Fruit fly (Drosophila melanogaster) whole organism, embryonic: Measurements from ENCODE around the gene Abl.

Source experiments
- Aef1 ChIP-seq: fragments of 200-800 bp; sonication (Bioruptor generic); IDR thresholded peaks from 3 replicates; pipeline ENCODE4 v1.3.6; 2022; ENCODE audit warnings: missing biosample characterization, missing genetic modification characterization
- Asciz ChIP-seq: fragments of 200-800 bp; sonication (Bioruptor generic); optimal IDR thresholded peaks from 2 replicates; lab custom pipeline; 2017; ENCODE audit warnings: missing biosample characterization, mild to moderate bottlenecking, missing genetic modification characterization, missing genetic modification reagents
- BtbVII ChIP-seq: fragments of 200-800 bp; sonication (Bioruptor generic); optimal IDR thresholded peaks from 3 replicates; lab custom pipeline; 2017; ENCODE audit warnings: missing biosample characterization, mild to moderate bottlenecking, missing genetic modification characterization
- CG10209 ChIP-seq: fragments of 200-800 bp; sonication (Bioruptor generic); optimal IDR thresholded peaks from 3 replicates; lab custom pipeline; 2017; ENCODE audit warnings: missing biosample characterization, mild to moderate bottlenecking, missing genetic modification characterization, missing genetic modification reagents
- CG1233 ChIP-seq: fragments of 200-800 bp; sonication (Bioruptor generic); optimal IDR thresholded peaks from 4 replicates; lab custom pipeline; 2018; ENCODE audit warnings: missing biosample characterization, mild to moderate bottlenecking, missing genetic modification characterization
- CG13424 ChIP-seq: fragments of 200-800 bp; sonication (Bioruptor generic); optimal IDR thresholded peaks from 2 replicates; lab custom pipeline; 2019; ENCODE audit warnings: missing biosample characterization, mild to moderate bottlenecking, missing genetic modification characterization, moderate library complexity
- CG13775 ChIP-seq: fragments of 200-800 bp; sonication (Bioruptor generic); optimal IDR thresholded peaks from 3 replicates; lab custom pipeline; 2017; ENCODE audit warnings: missing biosample characterization, mild to moderate bottlenecking, missing genetic modification characterization
- CG14860 ChIP-seq: fragments of 200-800 bp; sonication (Bioruptor generic); IDR thresholded peaks from 3 replicates; pipeline ENCODE4 v1.3.6; 2022; ENCODE audit warnings: missing biosample characterization, missing genetic modification characterization; ENCODE audit not compliant: partially characterized antibody
- CG15696 ChIP-seq: fragments of 200-800 bp; sonication (Bioruptor generic); optimal IDR thresholded peaks from 2 replicates; lab custom pipeline; 2019; ENCODE audit warnings: missing biosample characterization, mild to moderate bottlenecking, missing genetic modification characterization, moderate library complexity
- CG17385 ChIP-seq: fragments of 200-800 bp; sonication (Bioruptor generic); optimal IDR thresholded peaks from 3 replicates; lab custom pipeline; 2018; ENCODE audit warnings: missing biosample characterization, mild to moderate bottlenecking, missing genetic modification characterization
- CG18262 ChIP-seq: fragments of 200-800 bp; optimal IDR thresholded peaks from 3 replicates; lab custom pipeline; 2019; ENCODE audit warnings: missing biosample characterization, mild to moderate bottlenecking, missing genetic modification characterization, moderate library complexity
- CG2678 ChIP-seq: fragments of 200-800 bp; sonication (Bioruptor generic); optimal IDR thresholded peaks from 3 replicates; lab custom pipeline; 2019; ENCODE audit warnings: missing biosample characterization, mild to moderate bottlenecking, missing genetic modification characterization, moderate library complexity
- CG31441 ChIP-seq: fragments of 200-800 bp; sonication (Bioruptor generic); IDR thresholded peaks from 2 replicates; pipeline ENCODE4 v1.3.6; 2022; ENCODE audit warnings: missing biosample characterization, missing genetic modification characterization
- CG3838 ChIP-seq: fragments of 200-800 bp; sonication (Bioruptor generic); optimal IDR thresholded peaks from 3 replicates; lab custom pipeline; 2016; ENCODE audit warnings: missing biosample characterization, missing genetic modification characterization
- CG4424 ChIP-seq: fragments of 200-800 bp; sonication (Bioruptor generic); optimal IDR thresholded peaks from 3 replicates; lab custom pipeline; 2016; ENCODE audit warnings: missing biosample characterization, missing genetic modification characterization
- CG7839 ChIP-seq: fragments of 200-800 bp; sonication (Bioruptor generic); optimal IDR thresholded peaks from 3 replicates; lab custom pipeline; 2018; ENCODE audit warnings: missing biosample characterization, mild to moderate bottlenecking, missing genetic modification characterization, moderate library complexity
- CG7963 ChIP-seq: fragments of 200-800 bp; sonication (Bioruptor generic); IDR thresholded peaks from 3 replicates; pipeline ENCODE4 v1.3.6; 2022; ENCODE audit warnings: missing biosample characterization, missing genetic modification characterization; ENCODE audit not compliant: partially characterized antibody
- CG9437 ChIP-seq: fragments of 200-800 bp; sonication (Bioruptor generic); optimal IDR thresholded peaks from 2 replicates; lab custom pipeline; 2018; ENCODE audit warnings: missing biosample characterization, mild to moderate bottlenecking, missing genetic modification characterization
- Chrac-16 ChIP-seq: fragments of 200-800 bp; sonication (Bioruptor generic); optimal IDR thresholded peaks from 3 replicates; lab custom pipeline; 2016; ENCODE audit warnings: missing biosample characterization, missing genetic modification characterization
- D ChIP-seq, 2 experiments: fragments of 200-800 bp in 1 of 2; fragments of >200 bp in 1 of 2; sonication (Bioruptor generic) in 1 of 2; optimal IDR thresholded peaks; 2 replicates in 1 of 2; 3 replicates in 1 of 2; lab custom pipeline; 2017; ENCODE audit warnings: mild to moderate bottlenecking in 1 of 2, missing biosample characterization in 1 of 2, missing genetic modification characterization in 1 of 2, missing genetic modification reagents in 1 of 2
- HLH3B ChIP-seq: fragments of 200-800 bp; sonication (Bioruptor generic); IDR thresholded peaks from 2 replicates; pipeline ENCODE4 v1.3.6; 2022; ENCODE audit warnings: missing biosample characterization, missing genetic modification characterization
- Hsf ChIP-seq: fragments of 200-800 bp; sonication (Bioruptor generic); optimal IDR thresholded peaks from 3 replicates; lab custom pipeline; 2016; ENCODE audit warnings: missing biosample characterization, missing genetic modification characterization
- Oli ChIP-seq: fragments of 200-800 bp; sonication (Bioruptor generic); optimal IDR thresholded peaks from 2 replicates; lab custom pipeline; 2018; ENCODE audit warnings: missing biosample characterization, mild to moderate bottlenecking, missing genetic modification characterization, moderate library complexity
- PHDP ChIP-seq: fragments of 200-800 bp; sonication (Bioruptor generic); optimal IDR thresholded peaks from 3 replicates; lab custom pipeline; 2018; ENCODE audit warnings: missing biosample characterization, mild to moderate bottlenecking, missing genetic modification characterization, moderate library complexity
- Rfx ChIP-seq: fragments of 200-800 bp; sonication (Bioruptor generic); IDR thresholded peaks from 2 replicates; pipeline ENCODE4 v1.3.6; 2022; ENCODE audit warnings: missing biosample characterization, missing genetic modification characterization
- abd-A ChIP-seq: fragments of 200-800 bp; sonication (Bioruptor generic); optimal IDR thresholded peaks from 3 replicates; lab custom pipeline; 2019; ENCODE audit warnings: missing biosample characterization, mild to moderate bottlenecking, missing genetic modification characterization, moderate library complexity
- dan ChIP-seq: fragments of 200-800 bp; sonication (Bioruptor generic); IDR thresholded peaks from 2 replicates; pipeline ENCODE4 v1.3.6; 2022; ENCODE audit warnings: missing biosample characterization, missing genetic modification characterization
- danr ChIP-seq: fragments of 200-800 bp; sonication (Bioruptor generic); IDR thresholded peaks from 2 replicates; pipeline ENCODE4 v1.3.6; 2022; ENCODE audit warnings: missing biosample characterization, missing genetic modification characterization
- dysf ChIP-seq: fragments of 200-800 bp; sonication (Bioruptor generic); IDR thresholded peaks from 3 replicates; pipeline ENCODE4 v1.3.6; 2022; ENCODE audit warnings: missing biosample characterization, missing genetic modification characterization
- fd64A ChIP-seq: fragments of 200-800 bp; sonication (Bioruptor generic); optimal IDR thresholded peaks from 3 replicates; lab custom pipeline; 2018; ENCODE audit warnings: missing biosample characterization, mild to moderate bottlenecking, missing genetic modification characterization
- gce ChIP-seq: fragments of 200-800 bp; sonication (Bioruptor generic); IDR thresholded peaks from 3 replicates; pipeline ENCODE4 v1.3.6; 2022; ENCODE audit warnings: missing biosample characterization, missing genetic modification characterization
- ind ChIP-seq: fragments of 200-800 bp; sonication (Bioruptor generic); optimal IDR thresholded peaks from 3 replicates; lab custom pipeline; 2016; ENCODE audit warnings: missing biosample characterization, missing genetic modification characterization
- kni ChIP-seq: fragments of 200-800 bp; sonication (Bioruptor generic); optimal IDR thresholded peaks from 3 replicates; lab custom pipeline; 2017; ENCODE audit warnings: mild to moderate bottlenecking, missing biosample characterization, missing genetic modification reagents, missing genetic modification characterization
- lab ChIP-seq: fragments of 200-800 bp; sonication (Bioruptor generic); optimal IDR thresholded peaks from 3 replicates; lab custom pipeline; 2017; ENCODE audit warnings: missing biosample characterization, missing genetic modification characterization, mild to moderate bottlenecking, moderate library complexity, missing genetic modification reagents
- nmo ChIP-seq: fragments of 200-800 bp; sonication (Bioruptor generic); optimal IDR thresholded peaks from 2 replicates; lab custom pipeline; 2018; ENCODE audit warnings: missing biosample characterization, mild to moderate bottlenecking, missing genetic modification characterization, moderate library complexity
- onecut ChIP-seq: fragments of 200-800 bp; sonication (Bioruptor generic); IDR thresholded peaks from 2 replicates; pipeline ENCODE4 v1.3.6; 2022; ENCODE audit warnings: missing biosample characterization, missing genetic modification characterization
- prd ChIP-seq, 3 experiments: fragments of >200 bp in 2 of 3; fragments of 200-800 bp in 1 of 3; sonication (Bioruptor generic) in 1 of 3; optimal IDR thresholded peaks in 2 of 3; IDR thresholded peaks in 1 of 3; 2 replicates in 2 of 3; 3 replicates in 1 of 3; pipeline versions ENCODE4 v1.3.6 to Lab custom; 2017 to 2022; ENCODE audit warnings: missing biosample characterization in 1 of 3, missing genetic modification characterization in 1 of 3
- row ChIP-seq: fragments of 200-800 bp; sonication (Bioruptor generic); IDR thresholded peaks from 3 replicates; pipeline ENCODE4 v1.3.6; 2022; ENCODE audit warnings: missing biosample characterization, missing genetic modification characterization
- salm ChIP-seq: fragments of 200-800 bp; sonication (Bioruptor generic); optimal IDR thresholded peaks from 2 replicates; lab custom pipeline; 2018; ENCODE audit warnings: missing biosample characterization, mild to moderate bottlenecking, missing genetic modification characterization
- sima ChIP-seq: fragments of 200-800 bp; sonication (Bioruptor generic); optimal IDR thresholded peaks from 2 replicates; lab custom pipeline; 2016; ENCODE audit warnings: missing biosample characterization, missing genetic modification characterization
- sisA ChIP-seq: fragments of 200-800 bp; sonication (Bioruptor generic); IDR thresholded peaks from 2 replicates; pipeline ENCODE4 v1.3.6; 2022; ENCODE audit warnings: missing biosample characterization, missing genetic modification characterization
- so ChIP-seq: fragments of 200-800 bp; sonication (Bioruptor generic); IDR thresholded peaks from 3 replicates; pipeline ENCODE4 v1.3.6; 2022; ENCODE audit warnings: missing biosample characterization, missing genetic modification characterization
- sob ChIP-seq: fragments of 200-800 bp; sonication (Bioruptor generic); IDR thresholded peaks from 2 replicates; pipeline ENCODE4 v1.3.6; 2022; ENCODE audit warnings: missing biosample characterization, missing genetic modification characterization
- ssp ChIP-seq: fragments of 200-800 bp; sonication (Bioruptor generic); IDR thresholded peaks from 2 replicates; pipeline ENCODE4 v1.3.6; 2022; ENCODE audit warnings: missing biosample characterization, missing genetic modification characterization
- stc ChIP-seq: fragments of 200-800 bp; sonication (Bioruptor generic); IDR thresholded peaks from 2 replicates; pipeline ENCODE4 v1.3.6; 2022; ENCODE audit warnings: missing biosample characterization, missing genetic modification characterization
- tap ChIP-seq: fragments of 200-800 bp; optimal IDR thresholded peaks from 3 replicates; lab custom pipeline; 2019; ENCODE audit warnings: missing biosample characterization, mild to moderate bottlenecking, missing genetic modification characterization, moderate library complexity
- tgo ChIP-seq: fragments of 200-800 bp; sonication (Bioruptor generic); IDR thresholded peaks from 3 replicates; pipeline ENCODE4 v1.3.6; 2022; ENCODE audit warnings: missing biosample characterization, missing genetic modification characterization
- z ChIP-seq: fragments of 200-800 bp; sonication (Bioruptor generic); IDR thresholded peaks from 3 replicates; pipeline ENCODE4 v1.3.6; 2022; ENCODE audit warnings: missing biosample characterization, missing genetic modification characterization
- zfh1 ChIP-seq: fragments of 200-800 bp; sonication (Bioruptor generic); IDR thresholded peaks from 3 replicates; pipeline ENCODE4 v1.3.6; 2022; ENCODE audit warnings: missing biosample characterization, missing genetic modification characterization

The Abl gene

DNA sequence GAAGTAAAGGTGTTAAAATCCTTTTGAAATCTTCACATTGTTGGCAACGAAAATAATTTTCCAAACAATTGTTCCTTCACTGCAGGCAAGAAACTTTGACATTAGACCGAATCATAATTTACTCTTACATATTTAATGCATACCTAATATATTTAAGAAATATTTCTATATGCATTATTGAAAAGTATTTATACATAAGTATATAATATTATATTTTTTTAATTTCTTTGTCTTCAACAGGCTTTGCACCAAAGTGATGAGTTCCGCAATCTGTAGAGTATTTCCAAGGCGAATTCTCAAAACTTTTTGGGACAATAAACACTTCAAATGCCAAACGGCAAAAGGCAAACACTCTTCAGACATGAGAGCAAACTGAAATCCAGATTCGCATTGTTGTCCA lies 49.4 kb upstream of the Abl start (continued):
- TF ChIP-seq tap (tag; lab: Kevin White, UChicago) (peak; percentile 46), abd-A (tag; lab: Kevin White, UChicago) (no peak), HLH3B (GFP tag; lab: Robert Waterston, UW) (peak; percentile 71), Asciz (GFP tag; lab: Kevin White, UChicago) (peak; percentile 1), sisA (GFP tag; lab: Robert Waterston, UW) (0 out of 2 replicates have a peak, but pooled peaks have one; percentile 21), row (GFP tag; lab: Robert Waterston, UW) (peak; percentile 72), Aef1 (GFP tag; lab: Robert Waterston, UW) (0 out of 3 replicates have a peak, but pooled peaks have one; percentile 43), z (GFP tag; lab: Robert Waterston, UW) (no peak), CG15696 (no peak), stc (GFP tag; lab: Robert Waterston, UW) (peak; percentile 54), CG13775 (GFP tag; lab: Kevin White, UChicago) (no peak), gce (GFP tag; lab: Robert Waterston, UW) (no peak), CG2678 (tag; lab: Kevin White, UChicago) (peak; percentile 67), CG3838 (GFP tag; lab: Kevin White, UChicago) (no peak), ind (GFP tag; lab: Kevin White, UChicago) (peak; percentile 8), ssp (peak; percentile 46), zfh1 (peak; percentile 43; the same call in 1 of the 3 replicates), CG7839 (peak; percentile 53), tgo (GFP tag; lab: Robert Waterston, UW) (peak; percentile 61; the same call in 2 of the 3 replicates), CG17385 (GFP tag; lab: Kevin White, UChicago) (peak; percentile 37), D (optimal IDR thresholded peaks at IDR 0.05; lab: Kevin White, UChicago) (no peak), D (GFP tag; optimal IDR thresholded peaks at IDR 0.05; lab: Kevin White, UChicago) (no peak), CG10209 (GFP tag; lab: Kevin White, UChicago) (peak; percentile 30), dan (GFP tag; lab: Robert Waterston, UW) (no peak), prd (optimal IDR thresholded peaks at IDR 0.05; lab: Kevin White, UChicago) (no peak), prd (GFP tag; IDR thresholded peaks at IDR 0.05; lab: Robert Waterston, UW) (peak; percentile 52; the same call in 1 of the 3 replicates), Oli (tag; lab: Kevin White, UChicago) (peak; percentile 56), Chrac-16 (GFP tag; lab: Kevin White, UChicago) (no peak), fd64A (GFP tag; lab: Kevin White, UChicago) (no peak), dysf (GFP tag; lab: Robert Waterston, UW) (0 out of 3 replicates have a peak, but pooled peaks have one; percentile 33), danr (GFP tag; lab: Robert Waterston, UW) (0 out of 2 replicates have a peak, but pooled peaks have one; percentile 16), Rfx (GFP tag; lab: Robert Waterston, UW) (peak; percentile 34; the same call in 1 of the 2 replicates), kni (GFP tag; lab: Kevin White, UChicago) (no peak), sob (GFP tag; lab: Robert Waterston, UW) (peak; percentile 48; the same call in 1 of the 2 replicates), CG31441 (GFP tag; lab: Robert Waterston, UW) (peak; percentile 57), PHDP (tag; lab: Kevin White, UChicago) (peak; percentile 56), BtbVII (GFP tag; lab: Kevin White, UChicago) (peak; percentile 7), nmo (GFP tag; lab: Kevin White, UChicago) (peak; percentile 53), CG9437 (GFP tag; lab: Kevin White, UChicago) (peak; percentile 7), CG13424 (tag; lab: Kevin White, UChicago) (peak; percentile 39), lab (peak; percentile 3), sima (GFP tag; lab: Kevin White, UChicago) (no peak), CG4424 (GFP tag; lab: Kevin White, UChicago) (peak; percentile 24), CG14860 (GFP tag; lab: Robert Waterston, UW) (no peak), so (GFP tag; lab: Robert Waterston, UW) (peak; percentile 41; the same call in 1 of the 3 replicates), Hsf (GFP tag; lab: Kevin White, UChicago) (no peak), salm (tag; lab: Kevin White, UChicago) (no peak), onecut (no peak), CG7963 (GFP tag; lab: Robert Waterston, UW) (no peak), CG18262 (peak; percentile 57), CG1233 (peak; percentile 16)
